Fruit fly (Drosophila melanogaster) S2 (cell line): Measurements from ENCODE around the gene grass.

Experiments used
- CG8478 ChIP-seq: fragments of >200 bp; optimal IDR thresholded peaks from 2 replicates; lab custom pipeline; 2018
- CTCF ChIP-seq, 2 experiments: fragments of >200 bp; optimal IDR thresholded peaks; 2 replicates each; lab custom pipeline; 2018

Gene grass

dm6 chr3R:27160858-27161257, 3.1 kb downstream of the grass start, which contains the start of gene CG5909:
TSS of gene CG5909 (plus strand) at chr3R:27161158.
- no peak for TF ChIP-seq CG8478 (lab: Kevin White, UChicago)
- no peak for TF ChIP-seq CTCF (optimal IDR thresholded peaks at IDR 0.05; lab: Kevin White, UChicago)

- TF ChIP-seq CTCF (optimal IDR thresholded peaks at IDR 0.05; lab: Kevin White, UChicago) (no peak), CG8478 (lab: Kevin White, UChicago) (no peak)
Measured at dm6 chr3R:27162824-27163223, 5.1 kb downstream of the grass start, which contains the start of gene ppk31. TSS of gene ppk31 (plus strand) at chr3R:27163124.

dm6 chr3R:27165416-27165982, 7.8 kb downstream of the grass start, which contains the start of the genes CG34293 and spn-D:
TSS of gene CG34293 (minus strand) at chr3R:27165575.
TSS of gene spn-D (plus strand) at chr3R:27165716.
- TF ChIP-seq CG8478 (lab: Kevin White, UChicago): no peak
- no peak for TF ChIP-seq CTCF (optimal IDR thresholded peaks at IDR 0.05; lab: Kevin White, UChicago)

dm6 chr3R:27167350-27167749, 9.6 kb downstream of the grass start:
- no peak for TF ChIP-seq CTCF (optimal IDR thresholded peaks at IDR 0.05; lab: Kevin White, UChicago)
- TF ChIP-seq CG8478 (lab: Kevin White, UChicago): no peak

- TF ChIP-seq CTCF (optimal IDR thresholded peaks at IDR 0.05; lab: Kevin White, UChicago) (no peak), CG8478 (lab: Kevin White, UChicago) (no peak)
Measured at dm6 chr3R:27171153-27171552, 13.4 kb downstream of the grass start.

dm6 chr3R:27175710-27176109, 18.0 kb downstream of the grass start:
- TF ChIP-seq CTCF (optimal IDR thresholded peaks at IDR 0.05; lab: Kevin White, UChicago) (no peak), CG8478 (lab: Kevin White, UChicago) (no peak)

DNA sequence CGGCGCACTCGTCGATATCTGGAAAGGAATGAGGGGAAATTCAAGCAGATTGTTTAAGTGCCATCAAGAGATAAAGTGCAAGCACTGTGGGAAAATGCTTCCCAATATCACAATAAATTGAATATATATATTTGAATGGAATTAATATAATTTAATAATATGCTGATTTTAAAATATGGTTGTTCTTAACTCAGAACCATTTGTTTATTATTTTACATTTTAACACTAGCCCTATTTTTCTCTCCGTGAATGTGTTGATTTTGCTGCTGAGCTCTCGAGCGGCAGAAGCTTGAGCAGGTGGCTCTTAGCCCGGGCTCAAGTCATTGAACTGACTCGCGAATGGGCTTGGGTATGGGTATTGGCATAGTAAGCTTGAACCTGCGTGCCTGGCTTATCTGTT, 19.8 kb downstream of the grass start:
- TF ChIP-seq CG8478 (lab: Kevin White, UChicago) (no peak), CTCF (optimal IDR thresholded peaks at IDR 0.05; lab: Kevin White, UChicago) (no peak)

DNA sequence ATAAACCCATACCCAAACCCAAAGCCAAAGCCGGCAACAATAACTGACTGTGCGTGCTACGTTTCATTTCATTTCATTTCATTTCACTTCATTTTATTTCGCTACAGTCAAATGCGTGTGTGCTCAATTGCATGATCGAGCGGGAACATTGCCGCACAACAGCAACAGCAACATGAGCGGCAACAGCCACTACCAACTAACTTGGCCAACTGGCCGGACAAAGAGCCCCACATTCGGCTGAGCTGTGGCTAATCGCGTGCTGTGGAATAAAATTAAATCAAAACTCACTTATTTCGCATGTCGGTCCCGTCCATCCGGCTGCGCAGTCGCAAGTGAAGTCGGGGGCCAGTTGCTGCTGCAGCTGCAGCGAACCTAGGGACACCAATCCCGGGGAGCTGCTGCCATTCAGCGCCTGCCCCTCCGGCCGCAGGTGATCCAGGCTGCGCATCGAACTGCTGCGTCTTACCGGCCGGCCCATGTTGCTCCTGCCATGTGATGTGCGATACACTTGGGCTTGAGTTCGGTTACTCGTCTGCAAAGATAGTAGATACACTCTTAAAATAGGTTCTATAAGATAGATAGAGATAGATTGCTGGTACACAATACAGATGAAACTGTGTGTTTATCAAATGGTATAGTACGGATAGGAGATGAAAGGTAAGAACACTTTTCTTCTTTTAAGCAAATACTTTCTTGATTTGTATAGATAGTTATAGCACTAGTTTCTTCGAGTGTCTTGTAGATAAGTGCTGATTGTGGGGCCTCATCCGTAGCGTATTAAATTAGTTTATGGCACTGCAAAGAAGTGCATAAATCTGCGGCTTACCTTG, 21.0 kb downstream of the grass start:
- TF ChIP-seq CG8478 (lab: Kevin White, UChicago) (no peak), CTCF (optimal IDR thresholded peaks at IDR 0.05; lab: Kevin White, UChicago) (no peak)

- TF ChIP-seq CG8478 (lab: Kevin White, UChicago): no peak
- TF ChIP-seq CTCF (optimal IDR thresholded peaks at IDR 0.05; lab: Kevin White, UChicago): no peak
Measured at dm6 chr3R:27181074-27181473, 23.3 kb downstream of the grass start.

DNA sequence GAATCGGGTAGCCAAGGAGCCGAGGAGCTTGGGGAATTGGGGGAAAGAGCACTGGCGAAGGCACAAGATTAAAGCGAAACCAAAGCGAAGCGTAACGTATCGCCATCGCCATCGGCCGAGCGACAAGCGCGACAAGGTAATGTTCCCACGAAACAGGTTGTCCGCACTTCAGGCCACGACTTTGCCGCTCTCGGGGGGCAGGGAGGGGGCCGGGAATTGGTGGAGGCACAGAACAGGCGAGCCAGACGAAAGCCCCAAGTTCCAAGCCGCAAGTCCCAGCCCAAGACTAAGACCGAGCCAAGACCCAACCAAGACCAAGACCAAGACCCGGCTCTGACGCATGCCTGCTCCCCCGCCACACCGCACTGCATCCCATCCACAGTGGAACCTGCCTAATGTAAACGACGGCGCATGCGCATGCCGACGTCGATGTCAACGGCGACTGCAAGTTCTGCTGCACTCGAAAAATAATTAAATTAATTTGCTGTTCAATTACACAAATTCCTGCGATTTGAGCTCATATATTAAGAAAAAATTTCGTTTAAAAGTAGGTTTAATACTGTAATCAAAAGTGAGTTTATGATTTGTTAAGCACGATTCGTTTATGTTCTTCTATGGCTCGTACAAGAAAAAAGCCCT, 28.3 kb downstream of the grass start:
- no peak for TF ChIP-seq CG8478 (lab: Kevin White, UChicago)

dm6 chr3R:27186849-27187248, 29.1 kb downstream of the grass start:
- TF ChIP-seq CTCF (optimal IDR thresholded peaks at IDR 0.05; lab: Kevin White, UChicago) (no peak), CG8478 (lab: Kevin White, UChicago) (no peak)

- TF ChIP-seq CG8478 (lab: Kevin White, UChicago) (no peak), CTCF (optimal IDR thresholded peaks at IDR 0.05; lab: Kevin White, UChicago) (no peak)
Measured at dm6 chr3R:27193079-27193478, 35.3 kb downstream of the grass start.

DNA sequence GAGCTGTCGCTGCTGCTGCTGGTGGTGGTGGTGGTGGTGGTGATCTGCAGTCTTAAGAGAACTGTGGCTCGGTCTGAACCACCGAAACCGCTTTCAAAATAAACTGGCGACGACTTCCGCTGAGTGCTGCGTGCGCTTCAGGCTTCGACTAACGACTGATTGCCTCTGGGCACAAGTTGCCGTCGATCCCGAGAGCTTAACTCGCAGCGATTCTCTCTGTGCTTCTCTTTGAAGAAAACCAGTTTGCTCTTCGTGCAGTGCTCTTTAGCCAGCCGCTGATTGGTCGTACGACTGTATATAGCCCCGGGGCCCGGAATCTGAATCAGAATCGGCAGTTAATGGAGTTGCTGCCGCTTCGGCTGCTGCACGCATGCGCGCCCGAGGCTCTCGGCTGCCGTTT, 36.4 kb downstream of the grass start, which contains the start of gene Ser:
Ser (minus strand) TSS at position 162 of the 400 bp plus-strand sequence.
- TF ChIP-seq CTCF (optimal IDR thresholded peaks at IDR 0.05; lab: Kevin White, UChicago) (no peak), CG8478 (lab: Kevin White, UChicago) (no peak)

DNA sequence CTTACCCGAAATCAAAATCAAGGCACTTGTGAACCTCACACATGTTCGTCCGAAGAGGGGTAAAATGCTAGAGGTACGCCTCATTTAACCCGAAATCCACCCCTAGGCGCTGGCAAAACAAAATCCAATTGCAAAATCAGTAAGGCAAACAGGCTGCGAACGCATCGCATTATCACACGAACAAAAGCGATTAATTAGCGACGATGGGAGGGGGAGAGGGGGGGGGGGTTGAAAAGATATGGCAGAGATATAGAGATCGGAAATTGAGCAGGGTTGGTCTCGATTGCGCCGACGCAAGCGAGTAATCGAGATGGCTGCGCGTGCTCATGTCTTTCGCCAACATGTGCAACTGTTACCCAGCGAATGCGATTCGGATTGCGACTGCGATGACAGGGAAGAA, 39.1 kb downstream of the grass start:
- TF ChIP-seq CG8478 (lab: Kevin White, UChicago) (no peak), CTCF (optimal IDR thresholded peaks at IDR 0.05; lab: Kevin White, UChicago) (no peak)

dm6 chr3R:27197581-27197980, 39.8 kb downstream of the grass start:
- no peak for TF ChIP-seq CG8478 (lab: Kevin White, UChicago)
- no peak for TF ChIP-seq CTCF (optimal IDR thresholded peaks at IDR 0.05; lab: Kevin White, UChicago)
